Worm (Caenorhabditis elegans) whole organism, late embryonic: ENCODE results near the gene D1054.18.

ENCODE experiments used
- ama-1 ChIP-seq: fragments of 150-350 bp; optimal IDR thresholded peaks from 2 replicates; lab custom pipeline; 2014
- che-1 ChIP-seq: sonication (generic microtip); optimal IDR thresholded peaks from 2 replicates; lab custom pipeline; 2016; ENCODE audit warnings: mild to moderate bottlenecking, missing genetic modification characterization, missing compliant biosample characterization
- eyg-1 ChIP-seq: sonication (generic microtip); optimal IDR thresholded peaks from 2 replicates; lab custom pipeline; 2016; ENCODE audit warnings: missing genotype, missing genetic modification characterization, missing compliant biosample characterization
- hlh-13 ChIP-seq: fragments of 200-800 bp; sonication (Bioruptor generic); optimal IDR thresholded peaks from 2 replicates; lab custom pipeline; 2018; ENCODE audit warnings: mild to moderate bottlenecking, missing genetic modification characterization, missing compliant biosample characterization
- hlh-6 ChIP-seq: sonication (generic microtip); optimal IDR thresholded peaks from 2 replicates; lab custom pipeline; 2016; ENCODE audit warnings: missing genotype, missing genetic modification characterization, missing compliant biosample characterization
- sox-2 ChIP-seq: fragments of 200-800 bp; sonication (Bioruptor generic); IDR thresholded peaks from 2 replicates; pipeline ENCODE4 v1.3.6; 2022; ENCODE audit warnings: missing genetic modification reagents, missing genetic modification characterization, missing compliant biosample characterization

DNA sequence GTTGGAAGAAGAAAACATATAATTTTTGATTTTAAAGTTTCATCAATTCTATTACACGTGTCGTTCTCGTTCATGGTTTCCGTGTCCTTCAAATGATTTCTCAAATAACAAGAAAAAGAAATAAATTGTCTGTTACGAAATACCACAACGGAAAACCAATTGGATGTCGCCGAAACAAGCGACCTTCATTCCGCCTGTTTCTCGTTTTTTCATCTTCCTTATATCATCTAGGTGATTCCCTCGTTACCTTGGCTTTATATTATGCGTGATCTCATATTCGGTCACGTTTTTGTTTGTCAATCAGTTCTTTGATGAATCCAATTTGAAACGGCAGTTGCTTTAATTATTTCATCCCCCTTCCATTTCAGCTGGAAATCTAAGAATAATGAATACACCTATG is 43.9 kb downstream of the D1054.18 start:
- TF ChIP-seq sox-2 (GFP tag; lab: Robert Waterston, UW) (no peak), hlh-13 (GFP tag; lab: Kevin White, UChicago) (no peak), che-1 (tag; lab: Kevin White, UChicago) (no peak), eyg-1 (tag; lab: Kevin White, UChicago) (no peak), hlh-6 (tag; lab: Kevin White, UChicago) (no peak), ama-1 (lab: Kevin White, UChicago) (no peak)
